Worm (Caenorhabditis elegans) whole organism, L1 larva: ENCODE results near the gene D1044.4.
A peak's percentile ranks its signal among the peaks of the same experiment; 100 is the strongest.

Source experiments
- C04F5.9 ChIP-seq: sonication (generic microtip); optimal IDR thresholded peaks from 2 replicates; lab custom pipeline; 2016; ENCODE audit warnings: missing genetic modification characterization, missing compliant biosample characterization
- C34B4.2 ChIP-seq: sonication (generic microtip); optimal IDR thresholded peaks from 2 replicates; lab custom pipeline; 2017; ENCODE audit warnings: mild to moderate bottlenecking, missing genetic modification characterization, missing compliant biosample characterization
- F16B12.6 ChIP-seq: fragments of 150-350 bp; optimal IDR thresholded peaks from 2 replicates; lab custom pipeline; 2014; ENCODE audit warnings: missing biosample characterization, missing genetic modification characterization
- aly-2 ChIP-seq: fragments of 150-350 bp; optimal IDR thresholded peaks from 2 replicates; lab custom pipeline; 2014; ENCODE audit warnings: missing biosample characterization, missing genetic modification characterization
- ama-1 ChIP-seq: fragments of 150-350 bp; optimal IDR thresholded peaks from 2 replicates; lab custom pipeline; 2014
- blmp-1 ChIP-seq: fragments of 150-350 bp; optimal IDR thresholded peaks from 2 replicates; lab custom pipeline; 2014; ENCODE audit warnings: missing biosample characterization, missing genetic modification characterization
- ceh-82 ChIP-seq, 3 experiments: fragments of 150-350 bp in 1 of 3; sonication (generic microtip) in 2 of 3; optimal IDR thresholded peaks; 2 replicates each; lab custom pipeline; 2014 to 2017; ENCODE audit warnings: missing biosample characterization in 3 of 3, missing genetic modification characterization in 3 of 3
- ceh-88 ChIP-seq: fragments of 200-800 bp; sonication (Bioruptor generic); IDR thresholded peaks from 2 replicates; pipeline ENCODE4 v1.3.6; 2022; ENCODE audit warnings: missing genetic modification characterization, missing compliant biosample characterization
- ceh-90 ChIP-seq: sonication (generic microtip); optimal IDR thresholded peaks from 2 replicates; lab custom pipeline; 2016; ENCODE audit warnings: missing genetic modification characterization, missing compliant biosample characterization
- dpl-1 ChIP-seq, 3 experiments: fragments of 150-350 bp in 2 of 3; sonication (generic microtip) in 1 of 3; optimal IDR thresholded peaks; 2 replicates each; lab custom pipeline; 2014 to 2017; ENCODE audit warnings: missing biosample characterization in 3 of 3, missing genetic modification characterization in 3 of 3, missing genetic modification reagents in 3 of 3
- dsc-1 ChIP-seq: sonication (generic microtip); optimal IDR thresholded peaks from 2 replicates; lab custom pipeline; 2016; ENCODE audit warnings: mild to moderate bottlenecking, missing genetic modification characterization, missing compliant biosample characterization
- efl-3 ChIP-seq: fragments of 200-800 bp; sonication (Bioruptor generic); optimal IDR thresholded peaks from 2 replicates; lab custom pipeline; 2018; ENCODE audit warnings: mild to moderate bottlenecking, missing genetic modification characterization, missing compliant biosample characterization
- egl-13 ChIP-seq: sonication (generic microtip); optimal IDR thresholded peaks from 2 replicates; lab custom pipeline; 2016; ENCODE audit warnings: missing genotype, missing genetic modification reagents, missing genetic modification characterization, missing compliant biosample characterization
- egl-27 ChIP-seq, 2 experiments: fragments of 150-350 bp in 1 of 2; sonication (generic microtip); optimal IDR thresholded peaks; 3 replicates each; lab custom pipeline; 2017 to 2018; ENCODE audit warnings: missing biosample characterization in 2 of 2, missing genetic modification characterization in 2 of 2, missing genetic modification reagents in 2 of 2
- elt-2 ChIP-seq: sonication (generic microtip); optimal IDR thresholded peaks from 2 replicates; lab custom pipeline; 2016; ENCODE audit warnings: missing genetic modification characterization, mild to moderate bottlenecking, inconsistent platforms, missing compliant biosample characterization, missing genetic modification reagents
- ets-5 ChIP-seq: fragments of 200-800 bp; sonication (Bioruptor generic); IDR thresholded peaks from 2 replicates; pipeline ENCODE4 v1.3.6; 2022; ENCODE audit warnings: missing genetic modification characterization, missing compliant biosample characterization
- fkh-10 ChIP-seq: sonication (generic microtip); optimal IDR thresholded peaks from 2 replicates; lab custom pipeline; 2017; ENCODE audit warnings: missing biosample characterization, missing genetic modification reagents, missing genetic modification characterization
- fkh-4 ChIP-seq: sonication (generic microtip); optimal IDR thresholded peaks from 2 replicates; lab custom pipeline; 2016; ENCODE audit warnings: missing compliant biosample characterization, missing genetic modification characterization, borderline replicate concordance
- fkh-8 ChIP-seq: sonication (generic microtip); optimal IDR thresholded peaks from 2 replicates; lab custom pipeline; 2016; ENCODE audit warnings: mild to moderate bottlenecking, missing genetic modification characterization, missing compliant biosample characterization
- hlh-17 ChIP-seq: fragments of 200-800 bp; sonication (Bioruptor generic); optimal IDR thresholded peaks from 2 replicates; lab custom pipeline; 2018; ENCODE audit warnings: missing genetic modification characterization, mild to moderate bottlenecking, missing compliant biosample characterization, moderate library complexity, borderline replicate concordance
- isw-1 ChIP-seq: fragments of 200-800 bp; sonication (Bioruptor generic); IDR thresholded peaks from 2 replicates; pipeline ENCODE4 v1.3.6; 2022; ENCODE audit warnings: missing genetic modification characterization, missing compliant biosample characterization
- lin-13 ChIP-seq: fragments of 150-350 bp; optimal IDR thresholded peaks from 2 replicates; lab custom pipeline; 2014; ENCODE audit warnings: missing biosample characterization, missing genetic modification reagents, missing genetic modification characterization
- lin-14 ChIP-seq: fragments of 200-800 bp; sonication (Bioruptor generic); optimal IDR thresholded peaks from 2 replicates; lab custom pipeline; 2018; ENCODE audit warnings: mild to moderate bottlenecking, missing genetic modification characterization, moderate library complexity, missing compliant biosample characterization
- lin-35 ChIP-seq, 2 experiments: fragments of 150-350 bp; optimal IDR thresholded peaks; 2 replicates each; lab custom pipeline; 2014; ENCODE audit warnings: missing biosample characterization in 2 of 2, missing genetic modification characterization in 2 of 2, missing genetic modification reagents in 2 of 2
- lin-39 ChIP-seq: fragments of 150-350 bp; optimal IDR thresholded peaks from 2 replicates; lab custom pipeline; 2014; ENCODE audit warnings: missing biosample characterization, missing genetic modification reagents, missing genetic modification characterization
- lir-3 ChIP-seq: sonication (generic microtip); optimal IDR thresholded peaks from 2 replicates; lab custom pipeline; 2016; ENCODE audit warnings: mild to moderate bottlenecking, missing genetic modification characterization, moderate library complexity, missing compliant biosample characterization; ENCODE audit not compliant: poor library complexity
- lsy-2 ChIP-seq, 2 experiments: fragments of 150-350 bp; optimal IDR thresholded peaks; 2 replicates each; lab custom pipeline; 2014; ENCODE audit warnings: missing biosample characterization in 2 of 2, missing genetic modification characterization in 2 of 2
- mdl-1 ChIP-seq, 2 experiments: fragments of 150-350 bp; optimal IDR thresholded peaks; 2 replicates each; lab custom pipeline; 2014 to 2017; ENCODE audit warnings: missing biosample characterization in 2 of 2, missing genetic modification characterization in 2 of 2, inconsistent platforms in 1 of 2
- mef-2 ChIP-seq: fragments of 150-350 bp; optimal IDR thresholded peaks from 2 replicates; lab custom pipeline; 2014; ENCODE audit warnings: missing biosample characterization, missing genetic modification characterization
- mep-1 ChIP-seq: fragments of 150-350 bp; optimal IDR thresholded peaks from 2 replicates; lab custom pipeline; 2014; ENCODE audit warnings: missing biosample characterization, missing genetic modification characterization
- nhr-11 ChIP-seq: fragments of 150-350 bp; optimal IDR thresholded peaks from 2 replicates; lab custom pipeline; 2014; ENCODE audit warnings: missing biosample characterization, missing genetic modification characterization
- nhr-12 ChIP-seq: sonication (generic microtip); optimal IDR thresholded peaks from 2 replicates; lab custom pipeline; 2017; ENCODE audit warnings: missing biosample characterization, missing genetic modification characterization
- nhr-19 ChIP-seq: fragments of 200-800 bp; sonication (Bioruptor generic); conservative IDR thresholded peaks from 2 replicates; pipeline ENCODE4 v1.3.6; 2022; ENCODE audit warnings: missing genetic modification characterization, missing compliant biosample characterization
- nhr-237 ChIP-seq: fragments of 150-350 bp; optimal IDR thresholded peaks from 2 replicates; lab custom pipeline; 2014; ENCODE audit warnings: missing biosample characterization, missing genetic modification characterization
- nhr-28 ChIP-seq: fragments of 150-350 bp; optimal IDR thresholded peaks from 2 replicates; lab custom pipeline; 2014; ENCODE audit warnings: missing biosample characterization, missing genetic modification characterization
- nhr-71 ChIP-seq: sonication (generic microtip); optimal IDR thresholded peaks from 2 replicates; lab custom pipeline; 2016; ENCODE audit warnings: mild to moderate bottlenecking, missing genetic modification characterization, moderate library complexity, missing compliant biosample characterization
- nhr-76 ChIP-seq: sonication (generic microtip); optimal IDR thresholded peaks from 2 replicates; lab custom pipeline; 2017; ENCODE audit warnings: missing biosample characterization, missing genetic modification characterization
- nhr-77 ChIP-seq: fragments of 150-350 bp; optimal IDR thresholded peaks from 2 replicates; lab custom pipeline; 2014; ENCODE audit warnings: missing biosample characterization, missing genetic modification characterization
- nhr-84 ChIP-seq: sonication (generic microtip); optimal IDR thresholded peaks from 2 replicates; lab custom pipeline; 2017; ENCODE audit warnings: missing biosample characterization, missing genetic modification characterization
- nhr-85 ChIP-seq: sonication (generic microtip); peaks from one replicate; lab custom pipeline; 2016; ENCODE audit warnings: missing genetic modification characterization, inconsistent platforms, missing compliant biosample characterization
- pag-3 ChIP-seq: sonication (generic microtip); optimal IDR thresholded peaks from 2 replicates; lab custom pipeline; 2017; ENCODE audit warnings: missing genetic modification characterization, mild to moderate bottlenecking, missing compliant biosample characterization, antibody characterized with exemption, borderline replicate concordance; ENCODE audit not compliant: insufficient read depth
- pax-3 ChIP-seq: fragments of 200-800 bp; sonication (Bioruptor generic); optimal IDR thresholded peaks from 2 replicates; lab custom pipeline; 2018; ENCODE audit warnings: mild to moderate bottlenecking, missing genetic modification characterization, moderate library complexity, missing compliant biosample characterization
- rnt-1 ChIP-seq: sonication (generic microtip); optimal IDR thresholded peaks from 2 replicates; lab custom pipeline; 2016; ENCODE audit warnings: mild to moderate bottlenecking, missing genetic modification characterization, moderate library complexity, missing compliant biosample characterization
- skn-1 ChIP-seq: fragments of 150-350 bp; optimal IDR thresholded peaks from 2 replicates; lab custom pipeline; 2014; ENCODE audit warnings: missing biosample characterization, missing genetic modification characterization
- sptf-1 ChIP-seq: fragments of 150-350 bp; optimal IDR thresholded peaks from 2 replicates; lab custom pipeline; 2014; ENCODE audit warnings: missing biosample characterization, missing genetic modification characterization
- sup-37 ChIP-seq: fragments of 200-800 bp; sonication (Bioruptor generic); optimal IDR thresholded peaks from 2 replicates; lab custom pipeline; 2018; ENCODE audit warnings: mild to moderate bottlenecking, missing genetic modification characterization, missing compliant biosample characterization
- swsn-7 ChIP-seq: sonication (generic microtip); optimal IDR thresholded peaks from 2 replicates; lab custom pipeline; 2016; ENCODE audit warnings: missing genetic modification characterization, missing compliant biosample characterization
- tlp-1 ChIP-seq: fragments of 150-350 bp; optimal IDR thresholded peaks from 2 replicates; lab custom pipeline; 2014; ENCODE audit warnings: missing biosample characterization, missing genetic modification characterization
- unc-86 ChIP-seq: sonication (generic microtip); optimal IDR thresholded peaks from 2 replicates; lab custom pipeline; 2016; ENCODE audit warnings: missing genetic modification characterization, missing compliant biosample characterization
- unc-98 ChIP-seq: fragments of 200-800 bp; sonication (Bioruptor generic); IDR thresholded peaks from 2 replicates; pipeline ENCODE4 v1.3.6; 2022; ENCODE audit warnings: missing genetic modification characterization, missing compliant biosample characterization
- xbp-1 ChIP-seq: sonication (generic microtip); optimal IDR thresholded peaks from 2 replicates; lab custom pipeline; 2016; ENCODE audit warnings: missing genetic modification characterization, missing compliant biosample characterization
- zag-1 ChIP-seq: fragments of 150-350 bp; optimal IDR thresholded peaks from 2 replicates; lab custom pipeline; 2014; ENCODE audit warnings: missing biosample characterization, missing genetic modification characterization
- zip-4 ChIP-seq: fragments of 200-800 bp; sonication (Bioruptor generic); optimal IDR thresholded peaks from 2 replicates; lab custom pipeline; 2018; ENCODE audit warnings: mild to moderate bottlenecking, missing genetic modification characterization, moderate library complexity, missing compliant biosample characterization
- ztf-11 ChIP-seq, 2 experiments: sonication (generic microtip); optimal IDR thresholded peaks; 2 replicates each; lab custom pipeline; 2016 to 2017; ENCODE audit warnings: missing genetic modification characterization in 2 of 2, missing biosample characterization in 1 of 2, missing compliant biosample characterization in 1 of 2

D1044.4 gene

DNA sequence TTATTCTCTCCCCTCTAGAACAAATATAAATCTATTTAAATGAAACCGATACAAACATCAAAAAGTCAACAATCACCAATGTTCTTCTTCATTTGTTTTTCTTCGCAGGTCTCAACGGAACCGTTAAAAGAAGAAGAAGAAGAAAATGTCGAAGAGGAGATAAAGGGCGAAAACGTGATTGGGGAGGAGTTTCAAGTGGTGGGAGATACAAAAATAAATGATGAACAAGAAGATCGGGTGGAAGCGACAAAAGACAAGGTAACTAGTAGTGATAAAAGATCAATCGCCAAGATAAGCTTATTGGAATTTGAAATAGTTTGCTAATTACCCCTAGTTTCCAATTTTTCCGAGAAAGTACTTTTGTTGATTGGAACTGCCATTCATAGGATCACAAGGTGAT lies 28.4 kb upstream of the D1044.4 start:
- no peak for TF ChIP-seq sup-37 (GFP tag; lab: Kevin White, UChicago)
- peak; percentile 65 for TF ChIP-seq blmp-1
- no peak for TF ChIP-seq lsy-2 (tag; optimal IDR thresholded peaks at IDR 0.05; lab: Kevin White, UChicago)
- no peak for TF ChIP-seq lin-13 (GFP tag; lab: Kevin White, UChicago)
- TF ChIP-seq nhr-76, result no peak
- no peak for TF ChIP-seq ceh-82 (tag; optimal IDR thresholded peaks at IDR 0.05; lab: Kevin White, UChicago)
- TF ChIP-seq ceh-88, result no peak
- TF ChIP-seq nhr-237 (tag; lab: Kevin White, UChicago), result no peak
- no peak for TF ChIP-seq aly-2 (tag; lab: Kevin White, UChicago)
- TF ChIP-seq ets-5 (GFP tag; lab: Robert Waterston, UW), result no peak
- no peak for TF ChIP-seq fkh-10
- TF ChIP-seq zip-4 (GFP tag; lab: Kevin White, UChicago), result no peak
- no peak for TF ChIP-seq ceh-90 (tag; lab: Kevin White, UChicago)
- no peak for TF ChIP-seq nhr-84 (tag; lab: Kevin White, UChicago)
- no peak for TF ChIP-seq F16B12.6 (tag; lab: Kevin White, UChicago)
- TF ChIP-seq efl-3 (GFP tag; lab: Kevin White, UChicago), result no peak
- TF ChIP-seq pax-3 (tag; lab: Kevin White, UChicago), result no peak
- no peak for TF ChIP-seq tlp-1 (tag; lab: Kevin White, UChicago)
- TF ChIP-seq sptf-1, result no peak
- TF ChIP-seq isw-1, result no peak
- no peak for TF ChIP-seq dsc-1 (tag; lab: Kevin White, UChicago)
- TF ChIP-seq lin-35 (GFP tag; optimal IDR thresholded peaks at IDR 0.05; lab: Kevin White, UChicago), result peak in 1 of 2 experiments; percentile 42
- TF ChIP-seq elt-2 (tag; lab: Kevin White, UChicago), result no peak
- TF ChIP-seq mep-1 (tag; lab: Kevin White, UChicago), result no peak
- no peak for TF ChIP-seq nhr-11
- TF ChIP-seq pag-3 (tag; lab: Kevin White, UChicago), result peak; percentile 2
- no peak for TF ChIP-seq lin-39 (tag; lab: Kevin White, UChicago)
- no peak for TF ChIP-seq C04F5.9 (tag; lab: Kevin White, UChicago)
- TF ChIP-seq nhr-12, result no peak
- no peak for TF ChIP-seq egl-27 (tag; optimal IDR thresholded peaks at IDR 0.05; lab: Kevin White, UChicago)
- no peak for TF ChIP-seq skn-1 (tag; lab: Kevin White, UChicago)
- TF ChIP-seq ztf-11 (tag; optimal IDR thresholded peaks at IDR 0.05; lab: Kevin White, UChicago), result no peak
- TF ChIP-seq mef-2, result no peak
- no peak for TF ChIP-seq ama-1
- TF ChIP-seq fkh-4, result no peak
- TF ChIP-seq mdl-1 (tag; optimal IDR thresholded peaks at IDR 0.05; lab: Kevin White, UChicago), result peak in 1 of 2 experiments; percentile 32
- TF ChIP-seq dpl-1 (GFP tag; optimal IDR thresholded peaks at IDR 0.05; lab: Kevin White, UChicago), result no peak
- TF ChIP-seq nhr-28 (tag; lab: Kevin White, UChicago), result no peak
- TF ChIP-seq nhr-85 (tag; lab: Kevin White, UChicago), result peak; percentile 84
- TF ChIP-seq C34B4.2, result no peak
- TF ChIP-seq nhr-19, result no peak
- TF ChIP-seq egl-13, result no peak
- TF ChIP-seq unc-86 (tag; lab: Kevin White, UChicago), result no peak
- TF ChIP-seq swsn-7, result no peak
- TF ChIP-seq zag-1 (tag; lab: Kevin White, UChicago), result no peak
- TF ChIP-seq unc-98 (GFP tag; lab: Robert Waterston, UW), result no peak
- TF ChIP-seq lin-14, result peak; percentile 54
- TF ChIP-seq xbp-1 (tag; lab: Kevin White, UChicago), result no peak
- TF ChIP-seq hlh-17, result no peak
- no peak for TF ChIP-seq lir-3 (tag; lab: Kevin White, UChicago)
- TF ChIP-seq nhr-77 (tag; lab: Kevin White, UChicago), result no peak
- TF ChIP-seq fkh-8 (tag; lab: Kevin White, UChicago), result no peak
- no peak for TF ChIP-seq rnt-1 (tag; lab: Kevin White, UChicago)
- peak; percentile 25 for TF ChIP-seq nhr-71 (tag; lab: Kevin White, UChicago)
